Worm (Caenorhabditis elegans) whole organism, mixed stage, embryonic: ENCODE data around the gene rpl-22.

ENCODE experiments used
- elt-1 ChIP-seq: sonication (generic microtip); optimal IDR thresholded peaks from 2 replicates; lab custom pipeline; 2017; ENCODE audit warnings: missing genetic modification characterization, mild to moderate bottlenecking, missing compliant biosample characterization, antibody characterized with exemption, moderate library complexity, borderline replicate concordance; ENCODE audit not compliant: insufficient read depth
- nhr-12 ChIP-seq: fragments of 150-350 bp; optimal IDR thresholded peaks from 2 replicates; lab custom pipeline; 2014; ENCODE audit warnings: missing biosample characterization, missing genetic modification characterization
- unc-120 ChIP-seq: sonication (generic microtip); optimal IDR thresholded peaks from 2 replicates; lab custom pipeline; 2017; ENCODE audit warnings: missing genetic modification characterization, missing compliant biosample characterization; ENCODE audit not compliant: poor library complexity, severe bottlenecking
- unc-39 ChIP-seq: fragments of 150-350 bp; optimal IDR thresholded peaks from 2 replicates; lab custom pipeline; 2014; ENCODE audit warnings: missing biosample characterization, missing genetic modification characterization
- unc-62 ChIP-seq: fragments of 150-350 bp; optimal IDR thresholded peaks from 2 replicates; lab custom pipeline; 2014; ENCODE audit warnings: missing biosample characterization, missing genetic modification reagents, missing genetic modification characterization

ce11 chrII:5060719-5061118 is 5.3 kb downstream of the rpl-22 start, which contains the start of gene pho-12:
- TF ChIP-seq elt-1 (tag; lab: Kevin White, UChicago) (no peak), unc-39 (tag; lab: Kevin White, UChicago) (no peak), unc-62 (GFP tag; lab: Kevin White, UChicago) (no peak), unc-120 (tag; lab: Kevin White, UChicago) (no peak), nhr-12 (tag; lab: Kevin White, UChicago) (no peak)
